Fruit fly (Drosophila melanogaster) whole organism, pupa: Measurements from ENCODE around the gene Sc2.

Experiments
- CG10348 ChIP-seq: fragments of 200-800 bp; sonication (Bioruptor generic); IDR thresholded peaks from 2 replicates; pipeline ENCODE4 v1.3.6; 2022; ENCODE audit warnings: missing biosample characterization, missing genetic modification characterization
- CG13204 ChIP-seq: fragments of 200-800 bp; sonication (Bioruptor generic); optimal IDR thresholded peaks from 2 replicates; lab custom pipeline; 2018; ENCODE audit warnings: missing biosample characterization, mild to moderate bottlenecking, missing genetic modification characterization, moderate library complexity
- CG14655 ChIP-seq: fragments of 200-800 bp; sonication (Bioruptor generic); optimal IDR thresholded peaks from 3 replicates; lab custom pipeline; 2017; ENCODE audit warnings: mild to moderate bottlenecking, missing biosample characterization, missing genetic modification reagents, missing genetic modification characterization
- CG17806 ChIP-seq: fragments of 200-800 bp; sonication (Bioruptor generic); optimal IDR thresholded peaks from 2 replicates; lab custom pipeline; 2018; ENCODE audit warnings: missing biosample characterization, mild to moderate bottlenecking, missing genetic modification characterization, moderate library complexity
- CG32121 ChIP-seq: fragments of 200-800 bp; sonication (Bioruptor generic); IDR thresholded peaks from 2 replicates; pipeline ENCODE4 v1.3.6; 2022; ENCODE audit warnings: missing biosample characterization, missing genetic modification characterization
- CG34367 ChIP-seq: fragments of 200-800 bp; sonication (Bioruptor generic); optimal IDR thresholded peaks from 2 replicates; lab custom pipeline; 2018; ENCODE audit warnings: missing biosample characterization, mild to moderate bottlenecking, missing genetic modification characterization
- CG8159 ChIP-seq: fragments of 200-800 bp; sonication (Bioruptor generic); optimal IDR thresholded peaks from 3 replicates; lab custom pipeline; 2018; ENCODE audit warnings: missing biosample characterization, mild to moderate bottlenecking, missing genetic modification characterization, moderate library complexity
- CG9948 ChIP-seq: fragments of 200-800 bp; sonication (Bioruptor generic); optimal IDR thresholded peaks from 2 replicates; lab custom pipeline; 2018; ENCODE audit warnings: missing biosample characterization, mild to moderate bottlenecking, missing genetic modification characterization, moderate library complexity
- EcR ChIP-seq: fragments of 200-800 bp; sonication (Bioruptor generic); optimal IDR thresholded peaks from 3 replicates; lab custom pipeline; 2019; ENCODE audit warnings: missing biosample characterization, missing genetic modification characterization, mild to moderate bottlenecking, moderate library complexity, missing genetic modification reagents
- Pif1B ChIP-seq: fragments of 200-800 bp; sonication (Bioruptor generic); optimal IDR thresholded peaks from 3 replicates; lab custom pipeline; 2016; ENCODE audit warnings: missing biosample characterization, missing genetic modification characterization
- rn ChIP-seq: fragments of 200-800 bp; sonication (Bioruptor generic); IDR thresholded peaks from 2 replicates; pipeline ENCODE4 v1.3.6; 2022; ENCODE audit warnings: missing biosample characterization, missing genetic modification characterization

dm6 chr3L:3887392-3887791 lies 15.9 kb upstream of the Sc2 start:
- TF ChIP-seq EcR (no peak), rn (GFP tag; lab: Robert Waterston, UW) (no peak), Pif1B (no peak), CG9948 (tag; lab: Kevin White, UChicago) (no peak), CG34367 (tag; lab: Kevin White, UChicago) (no peak), CG8159 (no peak), CG14655 (no peak), CG32121 (no peak), CG13204 (GFP tag; lab: Kevin White, UChicago) (no peak), CG10348 (no peak), CG17806 (no peak)
